Worm (Caenorhabditis elegans) whole organism, L4 larva: Measurements from ENCODE around the gene CC8.3.

Experiments used
- D1046.2 ChIP-seq: fragments of 200-800 bp; sonication (Bioruptor generic); IDR thresholded peaks from 2 replicates; pipeline ENCODE4 v1.3.6; 2022; ENCODE audit warnings: missing genetic modification characterization, missing compliant biosample characterization
- F37D6.2 ChIP-seq: sonication (generic microtip); optimal IDR thresholded peaks from 2 replicates; lab custom pipeline; 2016; ENCODE audit warnings: mild to moderate bottlenecking, missing genetic modification characterization, missing compliant biosample characterization
- Y75B8A.6 ChIP-seq: fragments of 200-800 bp; sonication (Bioruptor generic); IDR thresholded peaks from 2 replicates; pipeline ENCODE4 v1.3.6; 2022; ENCODE audit warnings: missing genetic modification reagents, missing genetic modification characterization, missing compliant biosample characterization
- ceh-28 ChIP-seq: fragments of 150-350 bp; optimal IDR thresholded peaks from 2 replicates; lab custom pipeline; 2014; ENCODE audit warnings: missing biosample characterization, missing genetic modification reagents, missing genetic modification characterization
- ceh-82 ChIP-seq: sonication (generic microtip); optimal IDR thresholded peaks from 2 replicates; lab custom pipeline; 2017; ENCODE audit warnings: missing biosample characterization, missing genetic modification characterization
- ces-1 ChIP-seq: fragments of 150-350 bp; sonication (generic microtip); optimal IDR thresholded peaks from 4 replicates; lab custom pipeline; 2014; ENCODE audit warnings: missing biosample characterization, missing genetic modification reagents, missing genetic modification characterization
- dpl-1 ChIP-seq: fragments of 150-350 bp; optimal IDR thresholded peaks from 2 replicates; lab custom pipeline; 2014; ENCODE audit warnings: missing biosample characterization, missing genetic modification reagents, missing genetic modification characterization
- duxl-1 ChIP-seq: sonication (generic microtip); optimal IDR thresholded peaks from 2 replicates; lab custom pipeline; 2016; ENCODE audit warnings: mild to moderate bottlenecking, missing genetic modification characterization, moderate library complexity, missing compliant biosample characterization; ENCODE audit not compliant: poor library complexity
- egl-27 ChIP-seq: sonication (generic microtip); optimal IDR thresholded peaks from 3 replicates; lab custom pipeline; 2017; ENCODE audit warnings: missing biosample characterization, missing genetic modification reagents, missing genetic modification characterization
- egl-43 ChIP-seq: fragments of 200-800 bp; sonication (Bioruptor generic); IDR thresholded peaks from 2 replicates; pipeline ENCODE4 v1.3.6; 2022; ENCODE audit warnings: missing genetic modification reagents, missing genetic modification characterization, missing compliant biosample characterization
- fkh-10 ChIP-seq: fragments of 150-350 bp; optimal IDR thresholded peaks from 2 replicates; lab custom pipeline; 2014; ENCODE audit warnings: missing biosample characterization, missing genetic modification reagents, missing genetic modification characterization
- fos-1 ChIP-seq: fragments of 150-350 bp; optimal IDR thresholded peaks from 2 replicates; lab custom pipeline; 2014; ENCODE audit warnings: missing biosample characterization, missing genetic modification characterization
- gei-8 ChIP-seq: fragments of 200-800 bp; sonication (Bioruptor generic); optimal IDR thresholded peaks from 2 replicates; lab custom pipeline; 2018; ENCODE audit warnings: mild to moderate bottlenecking, missing genetic modification characterization, missing compliant biosample characterization
- hlh-30 ChIP-seq: sonication (generic microtip); optimal IDR thresholded peaks from 2 replicates; lab custom pipeline; 2017; ENCODE audit warnings: antibody characterized with exemption, mild to moderate bottlenecking, missing genetic modification characterization, missing compliant biosample characterization; ENCODE audit not compliant: insufficient read depth
- lim-7 ChIP-seq: fragments of 200-800 bp; sonication (Bioruptor generic); IDR thresholded peaks from 2 replicates; pipeline ENCODE4 v1.3.6; 2022; ENCODE audit warnings: missing genetic modification characterization, missing compliant biosample characterization
- lin-1 ChIP-seq: fragments of 200-800 bp; sonication (Bioruptor generic); IDR thresholded peaks from 2 replicates; pipeline ENCODE4 v1.3.6; 2022; ENCODE audit warnings: missing genetic modification reagents, missing genetic modification characterization, missing compliant biosample characterization
- lin-15B ChIP-seq: fragments of 150-350 bp; sonication (generic microtip); optimal IDR thresholded peaks from 3 replicates; lab custom pipeline; 2014; ENCODE audit warnings: missing biosample characterization, missing genetic modification characterization
- lir-3 ChIP-seq: sonication (generic microtip); optimal IDR thresholded peaks from 2 replicates; lab custom pipeline; 2016; ENCODE audit warnings: mild to moderate bottlenecking, missing genetic modification characterization, missing compliant biosample characterization
- mdt-29 ChIP-seq: fragments of 200-800 bp; sonication (Bioruptor generic); IDR thresholded peaks from 2 replicates; pipeline ENCODE4 v1.3.6; 2022; ENCODE audit warnings: missing genetic modification reagents, missing genetic modification characterization, missing compliant biosample characterization
- mep-1 ChIP-seq: fragments of 150-350 bp; sonication (generic microtip); optimal IDR thresholded peaks from 3 replicates; lab custom pipeline; 2014; ENCODE audit warnings: missing biosample characterization, missing genetic modification characterization
- nhr-102 ChIP-seq: sonication (generic microtip); optimal IDR thresholded peaks from 2 replicates; lab custom pipeline; 2016; ENCODE audit warnings: mild to moderate bottlenecking, missing genetic modification characterization, moderate library complexity, missing compliant biosample characterization
- nhr-11 ChIP-seq: fragments of 150-350 bp; optimal IDR thresholded peaks from 2 replicates; lab custom pipeline; 2014; ENCODE audit warnings: missing biosample characterization, missing genetic modification characterization
- nhr-41 ChIP-seq: fragments of 200-800 bp; sonication (Bioruptor generic); IDR thresholded peaks from 2 replicates; pipeline ENCODE4 v1.3.6; 2022; ENCODE audit warnings: missing genetic modification reagents, missing genetic modification characterization, missing compliant biosample characterization
- php-3 ChIP-seq: fragments of 200-800 bp; sonication (Bioruptor generic); IDR thresholded peaks from 2 replicates; pipeline ENCODE4 v1.3.6; 2022; ENCODE audit warnings: missing genetic modification reagents, missing genetic modification characterization, missing compliant biosample characterization
- rbr-2 ChIP-seq: sonication (generic microtip); optimal IDR thresholded peaks from 2 replicates; lab custom pipeline; 2016; ENCODE audit warnings: missing genotype, missing genetic modification characterization, missing compliant biosample characterization
- set-16 ChIP-seq: fragments of 200-800 bp; sonication (Bioruptor generic); IDR thresholded peaks from 2 replicates; pipeline ENCODE4 v1.3.6; 2022; ENCODE audit warnings: missing genetic modification reagents, missing genetic modification characterization, missing compliant biosample characterization
- spr-1 ChIP-seq: sonication (generic microtip); optimal IDR thresholded peaks from 2 replicates; lab custom pipeline; 2016; ENCODE audit warnings: mild to moderate bottlenecking, missing genetic modification characterization, missing compliant biosample characterization
- tra-1 ChIP-seq: fragments of 200-800 bp; sonication (Bioruptor generic); IDR thresholded peaks from 2 replicates; pipeline ENCODE4 v1.3.6; 2022; ENCODE audit warnings: missing genetic modification reagents, missing genetic modification characterization, missing compliant biosample characterization
- unc-62 ChIP-seq, 3 experiments: fragments of 150-350 bp in 1 of 3; sonication (generic microtip); optimal IDR thresholded peaks in 2 of 3; peaks in 1 of 3; 1 replicate in 1 of 3; 2 replicates in 2 of 3; lab custom pipeline; 2014 to 2017; ENCODE audit warnings: missing biosample characterization in 3 of 3, missing genetic modification characterization in 3 of 3, missing genetic modification reagents in 3 of 3, missing genotype in 1 of 3
- zfp-3 ChIP-seq: fragments of 200-800 bp; sonication (Bioruptor generic); conservative IDR thresholded peaks from 2 replicates; pipeline ENCODE4 v1.3.6; 2022; ENCODE audit warnings: missing genetic modification reagents, missing genetic modification characterization, missing compliant biosample characterization
- zip-11 ChIP-seq: fragments of 200-800 bp; sonication (Bioruptor generic); IDR thresholded peaks from 2 replicates; pipeline ENCODE4 v1.3.6; 2022; ENCODE audit warnings: missing genetic modification characterization, missing compliant biosample characterization
- ztf-7 ChIP-seq: fragments of 150-350 bp; optimal IDR thresholded peaks from 2 replicates; lab custom pipeline; 2014; ENCODE audit warnings: missing biosample characterization, missing genetic modification characterization

The CC8.3 gene

DNA sequence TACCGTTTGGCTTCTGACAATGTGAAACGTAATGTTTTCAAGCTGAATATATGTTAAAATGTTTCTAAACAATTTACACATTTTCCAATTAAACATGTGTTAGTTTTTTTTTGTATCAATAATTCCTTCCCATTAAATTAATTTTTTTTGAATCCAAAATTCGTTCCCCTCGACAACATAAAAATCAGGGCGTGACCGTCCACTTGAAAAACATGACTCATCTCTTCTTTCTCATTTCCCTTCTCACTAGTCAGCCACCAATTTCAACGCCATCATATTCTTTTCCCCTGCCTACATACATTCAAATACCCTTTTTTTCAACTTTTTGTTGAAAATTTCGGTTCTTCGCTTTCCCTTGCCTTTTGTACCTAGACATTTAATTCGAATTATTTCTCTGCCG lies 9.6 kb downstream of the CC8.3 start:
- no peak for TF ChIP-seq dpl-1 (GFP tag; lab: Kevin White, UChicago)
- peak in 1 of 2 experiments; percentile 95 for TF ChIP-seq unc-62 (GFP tag; optimal IDR thresholded peaks at IDR 0.05 in 1 of 2; lab: Kevin White, UChicago)
- no peak for TF ChIP-seq unc-62 (tag; optimal IDR thresholded peaks at IDR 0.05; lab: Kevin White, UChicago)

DNA sequence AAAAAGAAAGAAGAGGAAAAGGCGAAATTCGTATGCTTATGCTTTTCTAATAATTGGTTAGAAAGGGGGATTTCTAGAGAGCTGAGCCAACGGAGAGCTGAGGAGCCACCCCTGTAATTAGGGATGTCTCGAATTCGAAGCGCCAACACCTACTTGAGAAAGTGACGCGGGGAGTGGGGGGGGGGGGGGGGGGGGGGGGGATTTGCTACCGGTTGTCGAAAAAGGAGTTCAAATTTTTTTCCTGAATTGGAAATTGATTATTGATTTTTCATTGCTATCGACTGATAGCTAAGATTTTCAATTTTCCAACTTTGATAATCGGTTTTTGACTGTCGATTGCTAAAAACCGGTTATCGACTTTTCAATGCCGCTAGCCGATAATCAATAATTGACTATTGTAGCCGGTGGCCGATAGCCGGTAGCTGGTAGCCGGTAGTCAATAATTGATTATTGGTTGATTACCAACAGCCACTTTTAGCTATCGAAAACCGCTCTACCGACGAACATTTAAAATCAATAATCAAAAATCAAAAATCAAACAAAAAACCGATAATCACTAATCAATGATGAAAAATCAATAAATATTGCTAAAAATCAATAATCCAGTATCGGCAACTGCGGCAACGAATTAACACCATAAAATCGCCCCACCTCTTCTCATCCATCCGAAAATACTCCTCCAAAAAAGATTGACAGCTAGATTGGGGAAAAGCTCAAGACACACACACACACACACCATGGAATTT lies 13.0 kb downstream of the CC8.3 start:
- no peak for TF ChIP-seq F37D6.2 (tag; lab: Kevin White, UChicago)
- TF ChIP-seq lir-3 (tag; lab: Kevin White, UChicago) = no peak
- peak; percentile 86 for TF ChIP-seq set-16 (GFP tag; lab: Robert Waterston, UW)
- no peak for TF ChIP-seq egl-27 (tag; lab: Kevin White, UChicago)
- TF ChIP-seq nhr-41 = no peak
- TF ChIP-seq nhr-11 = no peak
- no peak for TF ChIP-seq Y75B8A.6 (GFP tag; lab: Robert Waterston, UW)
- no peak for TF ChIP-seq tra-1 (GFP tag; lab: Robert Waterston, UW)
- no peak for TF ChIP-seq spr-1 (tag; lab: Kevin White, UChicago)
- TF ChIP-seq egl-43 (GFP tag; lab: Robert Waterston, UW) = no peak
- TF ChIP-seq lim-7 (GFP tag; lab: Robert Waterston, UW) = no peak
- TF ChIP-seq lin-15B = no peak
- TF ChIP-seq D1046.2 = no peak
- peak; percentile 87 for TF ChIP-seq ceh-28

DNA sequence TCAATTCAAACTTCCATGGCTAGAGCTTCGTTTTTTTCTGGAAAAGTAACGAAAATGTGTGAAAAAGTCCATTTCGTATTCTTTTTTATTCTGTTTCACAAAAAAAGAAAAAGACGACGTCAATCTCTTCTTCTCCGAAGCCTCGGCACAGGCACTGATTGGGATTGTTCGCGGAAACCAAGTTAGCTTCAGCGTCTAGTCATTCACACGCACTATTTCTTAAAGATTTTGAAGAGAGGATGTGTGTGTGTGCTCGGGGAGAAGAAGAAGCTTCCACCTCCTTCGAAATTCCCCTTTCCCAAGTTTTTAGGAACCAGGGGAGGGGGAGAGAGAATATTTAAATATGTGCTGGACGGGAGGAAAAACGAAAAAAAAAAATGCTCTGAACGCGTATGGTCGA lies 15.6 kb downstream of the CC8.3 start:
- TF ChIP-seq ces-1 (GFP tag; lab: Kevin White, UChicago) (peak; percentile 58), gei-8 (no peak), duxl-1 (tag; lab: Kevin White, UChicago) (no peak), fkh-10 (GFP tag; lab: Kevin White, UChicago) (peak; percentile 47)

DNA sequence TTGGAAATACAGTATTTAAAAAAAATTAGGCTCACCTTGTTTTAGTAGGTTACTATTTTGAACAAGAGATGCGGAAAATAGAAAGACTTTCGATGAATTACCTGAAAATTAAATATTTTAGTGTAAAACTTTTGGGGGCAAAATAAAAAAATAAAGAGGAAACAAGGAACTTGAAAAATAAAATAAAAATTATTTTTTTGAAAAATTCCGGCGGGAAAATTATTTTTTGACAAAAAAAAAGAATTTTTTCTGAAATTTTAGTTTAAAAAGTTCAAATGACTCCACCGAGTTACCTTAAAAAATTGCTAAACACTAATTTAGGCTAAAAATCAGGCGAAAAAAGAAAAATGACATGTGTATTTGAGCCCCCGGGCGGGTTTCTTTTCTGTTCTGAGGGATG lies 17.5 kb downstream of the CC8.3 start, which contains the start of the genes cha-1 and unc-17:
cha-1 (minus strand) TSS at position 101 of the 400 bp plus-strand sequence.
unc-17 (minus strand) TSS at position 103 of the 400 bp plus-strand sequence.
- TF ChIP-seq ceh-82 (no peak), egl-43 (GFP tag; lab: Robert Waterston, UW) (no peak), mep-1 (tag; lab: Kevin White, UChicago) (no peak), duxl-1 (tag; lab: Kevin White, UChicago) (no peak), php-3 (GFP tag; lab: Robert Waterston, UW) (no peak), nhr-102 (tag; lab: Kevin White, UChicago) (no peak), rbr-2 (tag; lab: Kevin White, UChicago) (no peak), zip-11 (no peak), lin-15B (no peak), zfp-3 (GFP tag; lab: Robert Waterston, UW) (no peak), hlh-30 (tag; lab: Kevin White, UChicago) (no peak), lin-1 (GFP tag; lab: Robert Waterston, UW) (no peak), ceh-28 (no peak), ztf-7 (tag; lab: Kevin White, UChicago) (no peak), fos-1 (tag; lab: Kevin White, UChicago) (no peak), mdt-29 (GFP tag; lab: Robert Waterston, UW) (no peak)
